Worm (Caenorhabditis elegans): Measurements from ENCODE around the gene T07A5.1.

DNA sequence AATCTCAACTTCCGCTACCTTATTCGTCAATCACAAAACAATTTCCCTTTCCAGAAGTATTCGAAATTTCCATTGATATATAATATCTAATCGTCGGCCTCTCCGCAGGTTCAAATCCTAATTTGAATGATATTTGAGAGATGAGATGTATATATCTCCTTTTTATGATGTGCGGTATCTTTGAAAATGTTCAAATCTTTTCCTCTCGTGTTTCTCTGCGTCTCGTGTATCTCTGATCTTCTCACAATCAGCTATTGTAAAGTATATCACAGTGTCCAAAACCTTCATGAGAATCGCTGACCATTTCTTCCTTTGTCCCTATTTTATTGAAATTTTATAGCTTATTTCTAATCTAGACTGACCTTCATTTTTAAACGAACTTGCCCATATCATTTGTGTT, 16.2 kb downstream of the T07A5.1 start:
- TF ChIP-seq unc-62 (GFP tag; optimal IDR thresholded peaks at IDR 0.05) (no peak), ceh-43 (GFP tag; optimal IDR thresholded peaks at IDR 0.05) (no peak)
